Fruit fly (Drosophila melanogaster): Measurements from ENCODE around the gene Ir68a.
A peak's percentile ranks its signal among the peaks of the same experiment; 100 is the strongest.

The Ir68a gene

DNA sequence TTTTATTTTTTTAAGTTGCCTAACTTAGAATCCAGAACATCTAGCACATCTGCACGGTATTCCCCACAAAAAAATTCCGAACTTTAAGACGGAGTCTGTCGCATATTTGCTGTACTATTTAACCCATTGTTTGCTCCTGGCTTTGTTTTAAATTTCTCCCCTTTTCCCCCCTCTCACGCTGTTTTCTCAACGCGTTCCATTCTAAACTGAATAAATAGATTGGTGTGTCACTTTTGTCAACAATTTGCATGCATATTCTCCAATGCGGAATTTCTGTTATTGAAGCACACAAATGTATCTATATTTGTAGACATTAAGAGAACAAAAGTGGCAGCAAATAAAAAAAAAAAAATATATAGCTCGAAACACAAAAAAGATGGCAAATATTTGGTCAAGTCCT, 22.4 kb upstream of the Ir68a start (continued):
- TF ChIP-seq corto (GFP tag; optimal IDR thresholded peaks at IDR 0.05) (no peak), CG3995 (GFP tag; optimal IDR thresholded peaks at IDR 0.05) (peak; percentile 15), abd-A (tag; optimal IDR thresholded peaks at IDR 0.05) (no peak), tgo (GFP tag; IDR thresholded peaks at IDR 0.05) (no peak), Fer3 (tag; optimal IDR thresholded peaks at IDR 0.05) (peak; percentile 28), CG3838 (GFP tag; optimal IDR thresholded peaks at IDR 0.05) (no peak), crc (GFP tag; optimal IDR thresholded peaks at IDR 0.05) (peak; percentile 23), CG2120 (GFP tag; optimal IDR thresholded peaks at IDR 0.05) (peak; percentile 58), unc-4 (GFP tag; IDR thresholded peaks at IDR 0.05; ENCODE audit: partially characterized antibody) (no peak), CG13624 (GFP tag; optimal IDR thresholded peaks at IDR 0.05) (no peak), Dip3 (GFP tag; optimal IDR thresholded peaks at IDR 0.05) (peak; percentile 13), Neu2 (GFP tag; optimal IDR thresholded peaks at IDR 0.05; ENCODE audit: borderline replicate concordance) (no peak), CG33213 (GFP tag; optimal IDR thresholded peaks at IDR 0.05) (no peak), tin (GFP tag; optimal IDR thresholded peaks at IDR 0.05) (no peak), sima (GFP tag; optimal IDR thresholded peaks at IDR 0.05) (no peak), mld (GFP tag; IDR thresholded peaks at IDR 0.05; ENCODE audit: partially characterized antibody) (no peak), CG4404 (GFP tag; IDR thresholded peaks at IDR 0.05) (no peak), Hmr (GFP tag; optimal IDR thresholded peaks at IDR 0.05) (peak; percentile 77), Vsx1 (GFP tag; optimal IDR thresholded peaks at IDR 0.05) (peak; percentile 28), Xbp1 (GFP tag; optimal IDR thresholded peaks at IDR 0.05) (no peak), Atf6 (GFP tag; IDR thresholded peaks at IDR 0.05) (peak; percentile 46; the same call in 1 of the 2 replicates), tap (tag; optimal IDR thresholded peaks at IDR 0.05) (peak; percentile 3), CG6854 (GFP tag; optimal IDR thresholded peaks at IDR 0.05) (peak; percentile 47), Optix (GFP tag; IDR thresholded peaks at IDR 0.05) (no peak), CG6813 (GFP tag; optimal IDR thresholded peaks at IDR 0.05) (peak; percentile 61), sug (tag; optimal IDR thresholded peaks at IDR 0.05) (peak; percentile 6), CG1647 (GFP tag; optimal IDR thresholded peaks at IDR 0.05) (peak; percentile 15), CG9215 (GFP tag; IDR thresholded peaks at IDR 0.05) (no peak), CG8765 (GFP tag; IDR thresholded peaks at IDR 0.05) (no peak), dati (GFP tag; IDR thresholded peaks at IDR 0.05) (no peak), CHES-1-like (GFP tag; optimal IDR thresholded peaks at IDR 0.05) (peak; percentile 51), CG4617 (GFP tag; optimal IDR thresholded peaks at IDR 0.05; ENCODE audit: borderline replicate concordance) (no peak), fd3F (GFP tag; optimal IDR thresholded peaks at IDR 0.05) (peak; percentile 28), hkb (optimal IDR thresholded peaks at IDR 0.05) (no peak), hkb (GFP tag; IDR thresholded peaks at IDR 0.05) (no peak), scrt (GFP tag; optimal IDR thresholded peaks at IDR 0.05) (peak; percentile 47), slou (GFP tag; optimal IDR thresholded peaks at IDR 0.05) (no peak), cwo (GFP tag; optimal IDR thresholded peaks at IDR 0.05) (peak; percentile 37), CG12769 (tag; optimal IDR thresholded peaks at IDR 0.05) (peak; percentile 63), YL-1 (GFP tag; optimal IDR thresholded peaks at IDR 0.05) (peak; percentile 34), unpg (GFP tag; optimal IDR thresholded peaks at IDR 0.05) (peak; percentile 19), Lhr (GFP tag; optimal IDR thresholded peaks at IDR 0.05) (no peak), CG4854 (GFP tag; optimal IDR thresholded peaks at IDR 0.05) (peak; percentile 22), schlank (tag; optimal IDR thresholded peaks at IDR 0.05) (peak; percentile 68), Dfd (GFP tag; optimal IDR thresholded peaks at IDR 0.05) (no peak), jing (GFP tag; optimal IDR thresholded peaks at IDR 0.05) (no peak), Pdp1 (GFP tag; optimal IDR thresholded peaks at IDR 0.05) (no peak), Mrtf (GFP tag; IDR thresholded peaks at IDR 0.05) (no peak), ato (GFP tag; IDR thresholded peaks at IDR 0.05; ENCODE audit: partially characterized antibody) (no peak), CG34376 (GFP tag; optimal IDR thresholded peaks at IDR 0.05) (peak; percentile 23), CG9727 (GFP tag; optimal IDR thresholded peaks at IDR 0.05) (peak; percentile 41)

Data from whole organism, embryonic.